Worm (Caenorhabditis elegans) whole organism, L1 larva: Measurements from ENCODE around the gene madf-4.

ENCODE experiments used
- aly-2 ChIP-seq: fragments of 150-350 bp; optimal IDR thresholded peaks from 2 replicates; lab custom pipeline; 2014; ENCODE audit warnings: missing biosample characterization, missing genetic modification characterization
- ceh-8 ChIP-seq: fragments of 200-800 bp; sonication (Bioruptor generic); optimal IDR thresholded peaks from 2 replicates; lab custom pipeline; 2018; ENCODE audit warnings: mild to moderate bottlenecking, missing genetic modification characterization, moderate library complexity, missing compliant biosample characterization
- ceh-82 ChIP-seq, 3 experiments: fragments of 150-350 bp in 1 of 3; sonication (generic microtip) in 2 of 3; optimal IDR thresholded peaks; 2 replicates each; lab custom pipeline; 2014 to 2017; ENCODE audit warnings: missing biosample characterization in 3 of 3, missing genetic modification characterization in 3 of 3
- efl-1 ChIP-seq, 4 experiments: fragments of 150-350 bp; optimal IDR thresholded peaks in 3 of 4; peaks in 1 of 4; 1 replicate in 1 of 4; 2 replicates in 3 of 4; lab custom pipeline; 2014; ENCODE audit warnings: missing biosample characterization in 2 of 4, missing genetic modification characterization in 2 of 4, missing genetic modification reagents in 2 of 4
- lsy-2 ChIP-seq, 2 experiments: fragments of 150-350 bp; optimal IDR thresholded peaks; 2 replicates each; lab custom pipeline; 2014; ENCODE audit warnings: missing biosample characterization in 2 of 2, missing genetic modification characterization in 2 of 2
- nhr-11 ChIP-seq: fragments of 150-350 bp; optimal IDR thresholded peaks from 2 replicates; lab custom pipeline; 2014; ENCODE audit warnings: missing biosample characterization, missing genetic modification characterization
- nhr-28 ChIP-seq: fragments of 150-350 bp; optimal IDR thresholded peaks from 2 replicates; lab custom pipeline; 2014; ENCODE audit warnings: missing biosample characterization, missing genetic modification characterization
- nhr-76 ChIP-seq: sonication (generic microtip); optimal IDR thresholded peaks from 2 replicates; lab custom pipeline; 2017; ENCODE audit warnings: missing biosample characterization, missing genetic modification characterization
- nhr-77 ChIP-seq: fragments of 150-350 bp; optimal IDR thresholded peaks from 2 replicates; lab custom pipeline; 2014; ENCODE audit warnings: missing biosample characterization, missing genetic modification characterization
- unc-130 ChIP-seq: fragments of 150-350 bp; optimal IDR thresholded peaks from 2 replicates; lab custom pipeline; 2017; ENCODE audit warnings: missing biosample characterization, missing genetic modification characterization, inconsistent platforms
- unc-62 ChIP-seq: fragments of 150-350 bp; optimal IDR thresholded peaks from 2 replicates; lab custom pipeline; 2014; ENCODE audit warnings: missing biosample characterization, missing genetic modification reagents, missing genetic modification characterization
- zag-1 ChIP-seq: fragments of 150-350 bp; optimal IDR thresholded peaks from 2 replicates; lab custom pipeline; 2014; ENCODE audit warnings: missing biosample characterization, missing genetic modification characterization
- ztf-11 ChIP-seq, 2 experiments: sonication (generic microtip); optimal IDR thresholded peaks; 2 replicates each; lab custom pipeline; 2016 to 2017; ENCODE audit warnings: missing genetic modification characterization in 2 of 2, missing biosample characterization in 1 of 2, missing compliant biosample characterization in 1 of 2

- no peak for TF ChIP-seq ceh-82 (tag; optimal IDR thresholded peaks at IDR 0.05; lab: Kevin White, UChicago)
- no peak for TF ChIP-seq unc-62
- no peak for TF ChIP-seq nhr-76 (tag; lab: Kevin White, UChicago)
- no peak for TF ChIP-seq efl-1 (optimal IDR thresholded peaks at IDR 0.05; lab: Kevin White, UChicago)
- TF ChIP-seq efl-1 (GFP tag; optimal IDR thresholded peaks at IDR 0.05 in 1 of 2; lab: Kevin White, UChicago) = no peak
- no peak for TF ChIP-seq lsy-2 (tag; optimal IDR thresholded peaks at IDR 0.05; lab: Kevin White, UChicago)
- TF ChIP-seq ceh-8 = no peak
- no peak for TF ChIP-seq unc-130
- TF ChIP-seq nhr-28 (tag; lab: Kevin White, UChicago) = no peak
- TF ChIP-seq zag-1 (tag; lab: Kevin White, UChicago) = no peak
- TF ChIP-seq nhr-77 = no peak
- TF ChIP-seq ztf-11 (tag; optimal IDR thresholded peaks at IDR 0.05; lab: Kevin White, UChicago) = no peak
- no peak for TF ChIP-seq aly-2 (tag; lab: Kevin White, UChicago)
- no peak for TF ChIP-seq nhr-11 (tag; lab: Kevin White, UChicago)
Measured at ce11 chrV:9944093-9944492, 18.2 kb downstream of the madf-4 start, which contains the start of gene sre-28.
